Worm (Caenorhabditis elegans): ENCODE measurements around the gene glr-2.
A peak's percentile ranks its signal among the peaks of the same experiment; 100 is the strongest.

glr-2 gene

DNA sequence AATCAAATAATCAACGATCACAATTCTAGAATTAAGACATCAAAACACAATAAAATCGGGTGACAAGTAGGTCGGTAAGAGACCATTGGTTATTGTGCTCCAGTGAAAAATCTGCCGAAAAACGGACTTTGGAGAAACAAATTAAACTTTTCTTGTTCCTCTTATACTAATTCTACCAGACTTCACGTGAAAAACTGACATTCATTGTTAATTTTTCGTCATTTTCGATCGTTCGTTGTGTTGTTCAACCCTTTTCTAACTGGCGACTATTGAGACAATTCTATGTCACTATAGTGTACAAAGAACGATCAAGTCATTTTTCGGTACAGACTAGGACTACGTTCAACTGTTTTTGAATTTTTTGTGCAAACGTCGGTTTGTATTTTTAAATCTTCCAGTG, 24.3 kb downstream of the glr-2 start:
- no peak for TF ChIP-seq mes-4 (tag; optimal IDR thresholded peaks at IDR 0.05)
- TF ChIP-seq D2030.7 (GFP tag; IDR thresholded peaks at IDR 0.05) = no peak
- no peak for TF ChIP-seq akir-1 (GFP tag; optimal IDR thresholded peaks at IDR 0.05)
- no peak for TF ChIP-seq hlh-26 (GFP tag; conservative IDR thresholded peaks at IDR 0.05)
- TF ChIP-seq let-607 (tag; optimal IDR thresholded peaks at IDR 0.05) = peak in 1 of 2 experiments; percentile 35
- peak; percentile 29 for TF ChIP-seq lin-40 (tag; optimal IDR thresholded peaks at IDR 0.05)
- no peak for TF ChIP-seq sptf-2 (GFP tag; optimal IDR thresholded peaks at IDR 0.05)
- no peak for TF ChIP-seq ama-1 (optimal IDR thresholded peaks at IDR 0.05)
- no peak for TF ChIP-seq ama-1 (GFP tag; optimal IDR thresholded peaks at IDR 0.05)
- TF ChIP-seq ceh-27 (GFP tag; optimal IDR thresholded peaks at IDR 0.05) = no peak
- TF ChIP-seq attf-5 (GFP tag; optimal IDR thresholded peaks at IDR 0.05) = no peak
- no peak for TF ChIP-seq hlh-12 (tag; optimal IDR thresholded peaks at IDR 0.05)
- no peak for TF ChIP-seq unc-62 (GFP tag; optimal IDR thresholded peaks at IDR 0.05)
- no peak for TF ChIP-seq hmg-1.2 (GFP tag; IDR thresholded peaks at IDR 0.05)
- 0 out of 2 replicates have a peak, but pooled peaks have one; percentile 13 for TF ChIP-seq Y53G8AR.9 (GFP tag; conservative IDR thresholded peaks at IDR 0.05)
- TF ChIP-seq atf-7 (tag; optimal IDR thresholded peaks at IDR 0.05) = peak; percentile 5
- 0 out of 2 replicates have a peak, but pooled peaks have one; percentile 37 for TF ChIP-seq hsf-1 (GFP tag; IDR thresholded peaks at IDR 0.05)
- peak; percentile 15 for TF ChIP-seq chd-7 (tag; optimal IDR thresholded peaks at IDR 0.05)
- peak; percentile 51 for TF ChIP-seq him-1 (tag; optimal IDR thresholded peaks at IDR 0.05)
- TF ChIP-seq ceh-58 (GFP tag; IDR thresholded peaks at IDR 0.05) = no peak
- no peak for TF ChIP-seq cebp-1 (GFP tag; IDR thresholded peaks at IDR 0.05)
- no peak for TF ChIP-seq cebp-1 (tag; optimal IDR thresholded peaks at IDR 0.05)
- no peak for TF ChIP-seq aptf-2 (GFP tag; conservative IDR thresholded peaks at IDR 0.05)
- TF ChIP-seq B0019.2 (GFP tag; conservative IDR thresholded peaks at IDR 0.05) = no peak
- no peak for TF ChIP-seq lin-35 (GFP tag; optimal IDR thresholded peaks at IDR 0.05)
- TF ChIP-seq lsy-27 (tag; optimal IDR thresholded peaks at IDR 0.05; ENCODE audit: borderline replicate concordance, insufficient read depth) = no peak
- TF ChIP-seq lag-1 (GFP tag; IDR thresholded peaks at IDR 0.05) = no peak
- TF ChIP-seq repo-1 (tag; optimal IDR thresholded peaks at IDR 0.05) = peak; percentile 16
- no peak for TF ChIP-seq tbx-9 (tag; optimal IDR thresholded peaks at IDR 0.05; ENCODE audit: borderline replicate concordance)
- TF ChIP-seq nhr-80 (tag; optimal IDR thresholded peaks at IDR 0.05) = peak; percentile 25
- TF ChIP-seq cebp-2 (GFP tag; IDR thresholded peaks at IDR 0.05) = no peak
- no peak for TF ChIP-seq B0336.3 (GFP tag; IDR thresholded peaks at IDR 0.05)

DNA sequence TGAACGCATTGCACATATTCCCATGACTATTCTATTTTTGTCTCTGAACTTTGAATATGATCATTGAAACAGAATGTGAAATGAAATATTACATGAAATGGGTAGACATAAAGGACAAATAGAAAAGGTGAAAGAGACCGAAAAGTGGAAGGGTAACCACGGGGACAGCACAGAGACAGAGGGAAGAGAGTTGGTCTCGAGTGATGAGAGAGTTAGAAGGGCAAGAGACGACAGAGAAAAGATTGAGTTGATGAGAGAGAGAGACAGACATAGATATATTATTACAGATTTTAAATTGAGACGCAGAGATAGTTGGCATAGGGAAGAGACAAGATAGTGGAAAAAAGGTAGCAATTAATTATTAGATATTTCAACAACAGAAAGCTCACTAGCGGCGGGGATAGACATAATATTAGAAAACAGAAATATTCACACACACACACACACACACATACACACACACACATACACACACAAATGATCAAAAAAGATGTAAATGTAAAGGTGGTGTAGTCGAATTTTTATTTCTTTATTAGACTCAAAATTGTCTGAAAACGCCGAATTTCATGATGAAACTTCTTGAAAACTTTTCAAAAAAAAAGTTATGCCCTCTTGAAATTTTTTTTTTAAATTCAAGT, 28.0 kb downstream of the glr-2 start:
- TF ChIP-seq snpc-4 (GFP tag; optimal IDR thresholded peaks at IDR 0.05) (no peak), snpc-4 (tag; optimal IDR thresholded peaks at IDR 0.05) (peak in 1 of 4 experiments; percentile 14), Y56A3A.18 (GFP tag; IDR thresholded peaks at IDR 0.05) (no peak), snpc-3.4 (tag; optimal IDR thresholded peaks at IDR 0.05) (no peak), nhr-80 (tag; optimal IDR thresholded peaks at IDR 0.05) (peak; percentile 69), let-526 (GFP tag; IDR thresholded peaks at IDR 0.05) (no peak), lsl-1 (GFP tag; optimal IDR thresholded peaks at IDR 0.05) (no peak), madf-6 (GFP tag; IDR thresholded peaks at IDR 0.05) (no peak), tbx-9 (tag; optimal IDR thresholded peaks at IDR 0.05; ENCODE audit: borderline replicate concordance) (no peak), mxl-1 (tag; optimal IDR thresholded peaks at IDR 0.05) (no peak), C17E4.6 (GFP tag; IDR thresholded peaks at IDR 0.05) (no peak), F57C9.4 (tag; optimal IDR thresholded peaks at IDR 0.05) (no peak), snpc-1.3 (tag; optimal IDR thresholded peaks at IDR 0.05; ENCODE audit: insufficient read depth) (no peak), B0336.3 (GFP tag; IDR thresholded peaks at IDR 0.05) (no peak), B0019.2 (GFP tag; conservative IDR thresholded peaks at IDR 0.05) (no peak), zfh-2 (GFP tag; conservative IDR thresholded peaks at IDR 0.05) (no peak), ceh-100 (GFP tag; IDR thresholded peaks at IDR 0.05) (no peak), ztf-28 (GFP tag; IDR thresholded peaks at IDR 0.05) (no peak), lin-54 (GFP tag; optimal IDR thresholded peaks at IDR 0.05) (peak; percentile 35), F33H1.4 (GFP tag; IDR thresholded peaks at IDR 0.05) (no peak), Y79H2A.3 (GFP tag; conservative IDR thresholded peaks at IDR 0.05) (no peak)
